Worm (Caenorhabditis elegans): ENCODE results near the gene acdh-9.

ce11 chrII:884204-884603 lies 35.8 kb upstream of the acdh-9 start:
- TF ChIP-seq elt-3 (tag; optimal IDR thresholded peaks at IDR 0.05), result no peak
- no peak for TF ChIP-seq ceh-39 (tag; optimal IDR thresholded peaks at IDR 0.05)
- no peak for TF ChIP-seq nhr-28 (tag; optimal IDR thresholded peaks at IDR 0.05)
- TF ChIP-seq mls-2 (tag; optimal IDR thresholded peaks at IDR 0.05), result no peak
- no peak for TF ChIP-seq pha-4 (tag; optimal IDR thresholded peaks at IDR 0.05)
- TF ChIP-seq unc-39 (tag; optimal IDR thresholded peaks at IDR 0.05), result no peak
- no peak for TF ChIP-seq unc-62 (GFP tag; optimal IDR thresholded peaks at IDR 0.05)
- no peak for TF ChIP-seq mep-1 (tag; optimal IDR thresholded peaks at IDR 0.05)
- no peak for TF ChIP-seq sptf-1 (tag; optimal IDR thresholded peaks at IDR 0.05)
- TF ChIP-seq lsy-2 (tag; optimal IDR thresholded peaks at IDR 0.05), result no peak

Measured in whole organism, mixed stage, embryonic.